Fruit fly (Drosophila melanogaster) whole organism, embryonic: ENCODE measurements around the gene mop.

Experiments used
- Ada2b ChIP-seq: fragments of 200-800 bp; sonication (Bioruptor generic); IDR thresholded peaks from 2 replicates; pipeline ENCODE4 v1.3.6; 2022; ENCODE audit warnings: missing biosample characterization, missing genetic modification characterization
- BEAF-32 ChIP-seq: fragments of 200-800 bp; sonication (Bioruptor generic); optimal IDR thresholded peaks from 3 replicates; lab custom pipeline; 2017; ENCODE audit warnings: missing biosample characterization, missing genetic modification characterization, mild to moderate bottlenecking, moderate library complexity, missing genetic modification reagents
- C15 ChIP-seq: fragments of 200-800 bp; sonication (Bioruptor generic); IDR thresholded peaks from 3 replicates; pipeline ENCODE4 v1.3.6; 2022; ENCODE audit warnings: missing biosample characterization, missing genetic modification characterization
- CG11085 ChIP-seq: fragments of 200-800 bp; sonication (Bioruptor generic); IDR thresholded peaks from 2 replicates; pipeline ENCODE4 v1.3.6; 2022; ENCODE audit warnings: missing biosample characterization, missing genetic modification characterization
- CG11247 ChIP-seq: fragments of 200-800 bp; sonication (Bioruptor generic); IDR thresholded peaks from 2 replicates; pipeline ENCODE4 v1.3.6; 2022; ENCODE audit warnings: missing biosample characterization, missing genetic modification characterization
- CG13775 ChIP-seq: fragments of 200-800 bp; sonication (Bioruptor generic); optimal IDR thresholded peaks from 3 replicates; lab custom pipeline; 2017; ENCODE audit warnings: missing biosample characterization, mild to moderate bottlenecking, missing genetic modification characterization
- CG15073 ChIP-seq: fragments of 200-800 bp; sonication (Bioruptor generic); optimal IDR thresholded peaks from 2 replicates; lab custom pipeline; 2016; ENCODE audit warnings: missing biosample characterization, missing genetic modification characterization
- CG17361 ChIP-seq: fragments of 200-800 bp; sonication (Bioruptor generic); IDR thresholded peaks from 3 replicates; pipeline ENCODE4 v1.3.6; 2022; ENCODE audit warnings: missing biosample characterization, missing genetic modification characterization
- CG2116 ChIP-seq: fragments of 200-800 bp; sonication (Bioruptor generic); optimal IDR thresholded peaks from 3 replicates; lab custom pipeline; 2018; ENCODE audit warnings: missing biosample characterization, mild to moderate bottlenecking, missing genetic modification characterization
- CG2712 ChIP-seq: fragments of 200-800 bp; optimal IDR thresholded peaks from 3 replicates; lab custom pipeline; 2019; ENCODE audit warnings: missing biosample characterization, mild to moderate bottlenecking, missing genetic modification characterization, moderate library complexity
- CG2875 ChIP-seq: fragments of 200-800 bp; sonication (Bioruptor generic); optimal IDR thresholded peaks from 2 replicates; lab custom pipeline; 2017; ENCODE audit warnings: missing biosample characterization, mild to moderate bottlenecking, missing genetic modification characterization, missing genetic modification reagents
- CG30431 ChIP-seq: fragments of 200-800 bp; sonication (Bioruptor generic); optimal IDR thresholded peaks from 2 replicates; lab custom pipeline; 2017; ENCODE audit warnings: missing biosample characterization, missing genetic modification characterization
- CG34422 ChIP-seq: fragments of 200-800 bp; sonication (Bioruptor generic); IDR thresholded peaks from 3 replicates; pipeline ENCODE4 v1.3.6; 2022; ENCODE audit warnings: missing biosample characterization, missing genetic modification characterization
- CG3995 ChIP-seq: fragments of 200-800 bp; sonication (Bioruptor generic); optimal IDR thresholded peaks from 3 replicates; lab custom pipeline; 2016; ENCODE audit warnings: missing biosample characterization, missing genetic modification characterization
- CG6272 ChIP-seq: fragments of 200-800 bp; sonication (Bioruptor generic); IDR thresholded peaks from 2 replicates; pipeline ENCODE4 v1.3.6; 2022; ENCODE audit warnings: missing biosample characterization, missing genetic modification characterization
- CG6689 ChIP-seq: fragments of 200-800 bp; sonication (Bioruptor generic); IDR thresholded peaks from 2 replicates; pipeline ENCODE4 v1.3.6; 2022; ENCODE audit warnings: missing biosample characterization, missing genetic modification characterization
- CG6765 ChIP-seq: fragments of 200-800 bp; sonication (Bioruptor generic); optimal IDR thresholded peaks from 3 replicates; lab custom pipeline; 2017; ENCODE audit warnings: missing biosample characterization, mild to moderate bottlenecking, missing genetic modification characterization
- CG7357 ChIP-seq: fragments of 200-800 bp; sonication (Bioruptor generic); IDR thresholded peaks from 3 replicates; pipeline ENCODE4 v1.3.6; 2022; ENCODE audit warnings: missing biosample characterization, missing genetic modification characterization
- Camta ChIP-seq: fragments of 200-800 bp; sonication (Bioruptor generic); optimal IDR thresholded peaks from 2 replicates; lab custom pipeline; 2016; ENCODE audit warnings: missing biosample characterization, missing genetic modification characterization
- CkIIα-i1 ChIP-seq: fragments of 200-800 bp; sonication (Bioruptor generic); IDR thresholded peaks from 2 replicates; pipeline ENCODE4 v1.3.6; 2022; ENCODE audit warnings: missing biosample characterization, missing genetic modification characterization
- CrebB ChIP-seq: fragments of 200-800 bp; sonication (Bioruptor generic); optimal IDR thresholded peaks from 3 replicates; lab custom pipeline; 2018; ENCODE audit warnings: missing biosample characterization, mild to moderate bottlenecking, missing genetic modification characterization
- Dip3 ChIP-seq: fragments of 200-800 bp; sonication (Bioruptor generic); optimal IDR thresholded peaks from 3 replicates; lab custom pipeline; 2016; ENCODE audit warnings: missing biosample characterization, missing genetic modification characterization
- H15 ChIP-seq: fragments of 200-800 bp; sonication (Bioruptor generic); IDR thresholded peaks from 3 replicates; pipeline ENCODE4 v1.3.6; 2022; ENCODE audit warnings: missing biosample characterization, missing genetic modification characterization
- H2.0 ChIP-seq: fragments of 200-800 bp; sonication (Bioruptor generic); IDR thresholded peaks from 2 replicates; pipeline ENCODE4 v1.3.6; 2022; ENCODE audit warnings: missing biosample characterization, missing genetic modification characterization
- Mrtf ChIP-seq: fragments of 200-800 bp; sonication (Bioruptor generic); IDR thresholded peaks from 3 replicates; pipeline ENCODE4 v1.3.6; 2022; ENCODE audit warnings: missing biosample characterization, missing genetic modification characterization
- Nf-YC ChIP-seq: fragments of 200-800 bp; optimal IDR thresholded peaks from 3 replicates; lab custom pipeline; 2019; ENCODE audit warnings: missing biosample characterization, mild to moderate bottlenecking, missing genetic modification characterization, moderate library complexity
- Oli ChIP-seq: fragments of 200-800 bp; sonication (Bioruptor generic); optimal IDR thresholded peaks from 2 replicates; lab custom pipeline; 2018; ENCODE audit warnings: missing biosample characterization, mild to moderate bottlenecking, missing genetic modification characterization, moderate library complexity
- Poxn ChIP-seq: fragments of 200-800 bp; sonication (Bioruptor generic); IDR thresholded peaks from 2 replicates; pipeline ENCODE4 v1.3.6; 2022; ENCODE audit warnings: missing biosample characterization, missing genetic modification characterization
- Ravus ChIP-seq: fragments of 200-800 bp; sonication (Bioruptor generic); IDR thresholded peaks from 2 replicates; pipeline ENCODE4 v1.3.6; 2022; ENCODE audit warnings: missing biosample characterization, missing genetic modification characterization
- Rfx ChIP-seq: fragments of 200-800 bp; sonication (Bioruptor generic); IDR thresholded peaks from 2 replicates; pipeline ENCODE4 v1.3.6; 2022; ENCODE audit warnings: missing biosample characterization, missing genetic modification characterization
- Spps ChIP-seq: fragments of 200-800 bp; sonication (Bioruptor generic); optimal IDR thresholded peaks from 2 replicates; lab custom pipeline; 2018; ENCODE audit warnings: missing biosample characterization, mild to moderate bottlenecking, missing genetic modification characterization
- ash1 ChIP-seq: fragments of 200-800 bp; sonication (Bioruptor generic); optimal IDR thresholded peaks from 2 replicates; lab custom pipeline; 2018; ENCODE audit warnings: missing biosample characterization, mild to moderate bottlenecking, missing genetic modification characterization
- az2 ChIP-seq: fragments of 200-800 bp; sonication (Bioruptor generic); optimal IDR thresholded peaks from 3 replicates; lab custom pipeline; 2016; ENCODE audit warnings: missing biosample characterization, missing genetic modification characterization
- chinmo ChIP-seq: fragments of 200-800 bp; sonication (Bioruptor generic); IDR thresholded peaks from 4 replicates; pipeline ENCODE4 v1.3.6; 2022; ENCODE audit warnings: missing biosample characterization, missing genetic modification characterization; ENCODE audit not compliant: partially characterized antibody
- chm ChIP-seq: fragments of 200-800 bp; sonication (Bioruptor generic); IDR thresholded peaks from 2 replicates; pipeline ENCODE4 v1.3.6; 2022; ENCODE audit warnings: missing biosample characterization, missing genetic modification characterization
- danr ChIP-seq: fragments of 200-800 bp; sonication (Bioruptor generic); IDR thresholded peaks from 2 replicates; pipeline ENCODE4 v1.3.6; 2022; ENCODE audit warnings: missing biosample characterization, missing genetic modification characterization
- dmrt11E ChIP-seq: fragments of 200-800 bp; sonication (Bioruptor generic); optimal IDR thresholded peaks from 3 replicates; lab custom pipeline; 2018; ENCODE audit warnings: missing biosample characterization, mild to moderate bottlenecking, missing genetic modification characterization, moderate library complexity
- fu2 ChIP-seq: fragments of 200-800 bp; sonication (Bioruptor generic); optimal IDR thresholded peaks from 2 replicates; lab custom pipeline; 2016; ENCODE audit warnings: missing biosample characterization, missing genetic modification characterization
- gsb-n ChIP-seq: fragments of 200-800 bp; sonication (Bioruptor generic); optimal IDR thresholded peaks from 3 replicates; lab custom pipeline; 2018; ENCODE audit warnings: missing biosample characterization, mild to moderate bottlenecking, missing genetic modification characterization
- hkb ChIP-seq, 2 experiments: fragments of 200-800 bp in 1 of 2; fragments of >200 bp in 1 of 2; sonication (Bioruptor generic) in 1 of 2; IDR thresholded peaks in 1 of 2; optimal IDR thresholded peaks in 1 of 2; 2 replicates each; pipeline versions ENCODE4 v1.3.6 to Lab custom; 2017 to 2022; ENCODE audit warnings: missing biosample characterization in 1 of 2, missing genetic modification characterization in 1 of 2
- kni ChIP-seq: fragments of 200-800 bp; sonication (Bioruptor generic); optimal IDR thresholded peaks from 3 replicates; lab custom pipeline; 2017; ENCODE audit warnings: mild to moderate bottlenecking, missing biosample characterization, missing genetic modification reagents, missing genetic modification characterization
- lmd ChIP-seq: fragments of 200-800 bp; sonication (Bioruptor generic); IDR thresholded peaks from 2 replicates; pipeline ENCODE4 v1.3.6; 2022; ENCODE audit warnings: missing biosample characterization, missing genetic modification characterization
- mam ChIP-seq: fragments of 200-800 bp; sonication (Bioruptor generic); optimal IDR thresholded peaks from 3 replicates; lab custom pipeline; 2016; ENCODE audit warnings: missing biosample characterization, missing genetic modification characterization
- org-1 ChIP-seq: fragments of 200-800 bp; sonication (Bioruptor generic); optimal IDR thresholded peaks from 2 replicates; lab custom pipeline; 2017; ENCODE audit warnings: missing biosample characterization, missing genetic modification characterization
- scrt ChIP-seq: fragments of 200-800 bp; sonication (Bioruptor generic); optimal IDR thresholded peaks from 2 replicates; lab custom pipeline; 2018; ENCODE audit warnings: missing biosample characterization, mild to moderate bottlenecking, missing genetic modification characterization, moderate library complexity
- sisA ChIP-seq: fragments of 200-800 bp; sonication (Bioruptor generic); IDR thresholded peaks from 2 replicates; pipeline ENCODE4 v1.3.6; 2022; ENCODE audit warnings: missing biosample characterization, missing genetic modification characterization
- tap ChIP-seq: fragments of 200-800 bp; optimal IDR thresholded peaks from 3 replicates; lab custom pipeline; 2019; ENCODE audit warnings: missing biosample characterization, mild to moderate bottlenecking, missing genetic modification characterization, moderate library complexity
- tgo ChIP-seq: fragments of 200-800 bp; sonication (Bioruptor generic); IDR thresholded peaks from 3 replicates; pipeline ENCODE4 v1.3.6; 2022; ENCODE audit warnings: missing biosample characterization, missing genetic modification characterization
- tll ChIP-seq, 2 experiments: fragments of 200-800 bp in 1 of 2; fragments of >200 bp in 1 of 2; sonication (Bioruptor generic) in 1 of 2; optimal IDR thresholded peaks; 2 replicates each; lab custom pipeline; 2017 to 2019; ENCODE audit warnings: missing biosample characterization in 2 of 2, missing genetic modification characterization in 2 of 2, mild to moderate bottlenecking in 1 of 2, moderate library complexity in 1 of 2
- trh ChIP-seq: fragments of 200-800 bp; sonication (Bioruptor generic); optimal IDR thresholded peaks from 2 replicates; lab custom pipeline; 2016; ENCODE audit warnings: missing biosample characterization, missing genetic modification characterization
- zf30C ChIP-seq: fragments of 200-800 bp; sonication (Bioruptor generic); optimal IDR thresholded peaks from 3 replicates; lab custom pipeline; 2018; ENCODE audit warnings: missing biosample characterization, mild to moderate bottlenecking, missing genetic modification characterization

Gene mop

dm6 chr3L:14790127-14790589, 14.2 kb upstream of the mop start (continued):
- TF ChIP-seq chinmo (GFP tag; lab: Robert Waterston, UW) (0 out of 4 replicates have a peak, but pooled peaks have one; percentile 33), CG3995 (GFP tag; lab: Kevin White, UChicago) (peak; percentile 47), scrt (no peak), CG6689 (GFP tag; lab: Robert Waterston, UW) (peak; percentile 83), ash1 (GFP tag; lab: Kevin White, UChicago) (no peak), CG6272 (GFP tag; lab: Robert Waterston, UW) (peak; percentile 77; the same call in 1 of the 2 replicates), BEAF-32 (peak; percentile 83), CG2875 (GFP tag; lab: Kevin White, UChicago) (peak; percentile 55), Oli (tag; lab: Kevin White, UChicago) (peak; percentile 60), Ravus (GFP tag; lab: Robert Waterston, UW) (no peak), lmd (GFP tag; lab: Robert Waterston, UW) (peak; percentile 80), CG11085 (GFP tag; lab: Robert Waterston, UW) (peak; percentile 71), az2 (GFP tag; lab: Kevin White, UChicago) (peak; percentile 74), CG2712 (peak; percentile 64), Mrtf (peak; percentile 65; the same call in 2 of the 3 replicates), CkIIα-i1 (GFP tag; lab: Robert Waterston, UW) (no peak), CrebB (peak; percentile 60), CG17361 (peak; percentile 72), org-1 (GFP tag; lab: Kevin White, UChicago) (peak; percentile 70), CG34422 (GFP tag; lab: Robert Waterston, UW) (peak; percentile 69; the same call in 2 of the 3 replicates), zf30C (GFP tag; lab: Kevin White, UChicago) (no peak), CG7357 (GFP tag; lab: Robert Waterston, UW) (peak; percentile 68), sisA (GFP tag; lab: Robert Waterston, UW) (peak; percentile 76), C15 (GFP tag; lab: Robert Waterston, UW) (no peak), H15 (GFP tag; lab: Robert Waterston, UW) (peak; percentile 75; the same call in 1 of the 3 replicates), danr (peak; percentile 67), CG15073 (no peak), kni (GFP tag; lab: Kevin White, UChicago) (no peak), CG13775 (GFP tag; lab: Kevin White, UChicago) (peak; percentile 82), Poxn (GFP tag; lab: Robert Waterston, UW) (peak; percentile 36; the same call in 1 of the 2 replicates), tll (GFP tag; optimal IDR thresholded peaks at IDR 0.05; lab: Kevin White, UChicago) (no peak), trh (peak; percentile 53), Camta (GFP tag; lab: Kevin White, UChicago) (peak; percentile 88), dmrt11E (peak; percentile 45), Ada2b (GFP tag; lab: Robert Waterston, UW) (no peak), fu2 (GFP tag; lab: Kevin White, UChicago) (peak; percentile 80), H2.0 (peak; percentile 47; the same call in 1 of the 2 replicates), CG6765 (GFP tag; lab: Kevin White, UChicago) (no peak), tgo (GFP tag; lab: Robert Waterston, UW) (peak; percentile 78), CG11247 (GFP tag; lab: Robert Waterston, UW) (peak; percentile 82), hkb (optimal IDR thresholded peaks at IDR 0.05; lab: Kevin White, UChicago) (peak; percentile 47), hkb (GFP tag; IDR thresholded peaks at IDR 0.05; lab: Robert Waterston, UW) (peak; percentile 69), tap (tag; lab: Kevin White, UChicago) (no peak), CG30431 (GFP tag; lab: Kevin White, UChicago) (peak; percentile 73), Rfx (peak; percentile 85), Spps (peak; percentile 10), chm (GFP tag; lab: Robert Waterston, UW) (peak; percentile 61), mam (GFP tag; lab: Kevin White, UChicago) (peak; percentile 91), Nf-YC (no peak), gsb-n (no peak), CG2116 (GFP tag; lab: Kevin White, UChicago) (peak; percentile 43), Dip3 (GFP tag; lab: Kevin White, UChicago) (peak; percentile 87)
